Fruit fly (Drosophila melanogaster): ENCODE measurements around the gene CG10510.
A peak's percentile ranks its signal among the peaks of the same experiment; 100 is the strongest.

The CG10510 gene

dm6 chr3L:21219160-21219559, 9.3 kb upstream of the CG10510 start:
- TF ChIP-seq cic (GFP tag; optimal IDR thresholded peaks at IDR 0.05) (peak; percentile 0), Mnt (GFP tag; optimal IDR thresholded peaks at IDR 0.05) (no peak)

- TF ChIP-seq pad (GFP tag; optimal IDR thresholded peaks at IDR 0.05) (no peak), Clk (GFP tag; optimal IDR thresholded peaks at IDR 0.05) (no peak), tj (GFP tag; optimal IDR thresholded peaks at IDR 0.05) (peak; percentile 1), CG12768 (GFP tag; optimal IDR thresholded peaks at IDR 0.05) (no peak), CG1620 (GFP tag; optimal IDR thresholded peaks at IDR 0.05) (peak; percentile 5), CG11617 (GFP tag; optimal IDR thresholded peaks at IDR 0.05) (no peak), kay (GFP tag; ENCODE audit: borderline replicate concordance) (no peak), Mnt (GFP tag; optimal IDR thresholded peaks at IDR 0.05) (peak; percentile 88), toe (GFP tag; optimal IDR thresholded peaks at IDR 0.05) (no peak), bab1 (GFP tag; optimal IDR thresholded peaks at IDR 0.05) (peak; percentile 39), cnc (optimal IDR thresholded peaks at IDR 0.05) (no peak), CG14711 (tag; optimal IDR thresholded peaks at IDR 0.05) (no peak), Hr96 (GFP tag; optimal IDR thresholded peaks at IDR 0.05) (no peak), CG33017 (tag; optimal IDR thresholded peaks at IDR 0.05) (no peak), CG7101 (tag; optimal IDR thresholded peaks at IDR 0.05) (no peak), CG7045 (GFP tag; optimal IDR thresholded peaks at IDR 0.05) (no peak), CG5204 (GFP tag; optimal IDR thresholded peaks at IDR 0.05) (no peak)
Observed at dm6 chr3L:21216697-21217291, 6.9 kb upstream of the CG10510 start, which contains the start of the genes Trmt112 and Ilk. TSS of gene Trmt112 (minus strand) at chr3L:21216839. TSS of gene Ilk (plus strand) at chr3L:21216901.

dm6 chr3L:21206486-21206885, 3.4 kb downstream of the CG10510 start:
- TF ChIP-seq ovo (GFP tag; optimal IDR thresholded peaks at IDR 0.05) (no peak), kay (GFP tag; ENCODE audit: borderline replicate concordance) (no peak), tj (GFP tag; optimal IDR thresholded peaks at IDR 0.05) (no peak), cic (GFP tag; optimal IDR thresholded peaks at IDR 0.05) (no peak), CG7045 (GFP tag; optimal IDR thresholded peaks at IDR 0.05) (no peak)

- no peak for TF ChIP-seq bab1 (GFP tag; optimal IDR thresholded peaks at IDR 0.05)
- no peak for TF ChIP-seq Crg-1 (GFP tag; optimal IDR thresholded peaks at IDR 0.05)
- TF ChIP-seq CG7045 (GFP tag; optimal IDR thresholded peaks at IDR 0.05), result no peak
- no peak for TF ChIP-seq Clk (GFP tag; optimal IDR thresholded peaks at IDR 0.05)
- no peak for TF ChIP-seq Mnt (GFP tag; optimal IDR thresholded peaks at IDR 0.05)
- TF ChIP-seq Hr96 (GFP tag; optimal IDR thresholded peaks at IDR 0.05), result no peak
- TF ChIP-seq CG12768 (GFP tag; optimal IDR thresholded peaks at IDR 0.05), result no peak
- no peak for TF ChIP-seq pad (GFP tag; optimal IDR thresholded peaks at IDR 0.05)
- TF ChIP-seq cic (GFP tag; optimal IDR thresholded peaks at IDR 0.05), result no peak
- TF ChIP-seq toe (GFP tag; optimal IDR thresholded peaks at IDR 0.05), result no peak
- TF ChIP-seq cnc (optimal IDR thresholded peaks at IDR 0.05), result no peak
- no peak for TF ChIP-seq CG5204 (GFP tag; optimal IDR thresholded peaks at IDR 0.05)
- no peak for TF ChIP-seq CG33017 (tag; optimal IDR thresholded peaks at IDR 0.05)
- TF ChIP-seq CG7101 (tag; optimal IDR thresholded peaks at IDR 0.05), result no peak
- no peak for TF ChIP-seq CG11617 (GFP tag; optimal IDR thresholded peaks at IDR 0.05)
- no peak for TF ChIP-seq CG1620 (GFP tag; optimal IDR thresholded peaks at IDR 0.05)
- TF ChIP-seq kay (GFP tag; ENCODE audit: borderline replicate concordance), result no peak
Observed at dm6 chr3L:21205496-21205824, 4.4 kb downstream of the CG10510 start.

dm6 chr3L:21204581-21205495, 5.0 kb downstream of the CG10510 start:
- no peak for TF ChIP-seq CG33017 (tag; optimal IDR thresholded peaks at IDR 0.05)
- TF ChIP-seq bab1 (GFP tag; optimal IDR thresholded peaks at IDR 0.05), result no peak
- no peak for TF ChIP-seq CG1620 (GFP tag; optimal IDR thresholded peaks at IDR 0.05)
- TF ChIP-seq CG7045 (GFP tag; optimal IDR thresholded peaks at IDR 0.05), result no peak
- no peak for TF ChIP-seq CG11617 (GFP tag; optimal IDR thresholded peaks at IDR 0.05)
- TF ChIP-seq Clk (GFP tag; optimal IDR thresholded peaks at IDR 0.05), result no peak
- TF ChIP-seq Crg-1 (GFP tag; optimal IDR thresholded peaks at IDR 0.05), result no peak
- no peak for TF ChIP-seq CG14711 (tag; optimal IDR thresholded peaks at IDR 0.05)
- no peak for TF ChIP-seq Hr96 (GFP tag; optimal IDR thresholded peaks at IDR 0.05)
- no peak for TF ChIP-seq Mnt (GFP tag; optimal IDR thresholded peaks at IDR 0.05)
- TF ChIP-seq CG7101 (tag; optimal IDR thresholded peaks at IDR 0.05), result peak; percentile 6
- no peak for TF ChIP-seq pad (GFP tag; optimal IDR thresholded peaks at IDR 0.05)
- no peak for TF ChIP-seq CG5204 (GFP tag; optimal IDR thresholded peaks at IDR 0.05)
- no peak for TF ChIP-seq cnc (optimal IDR thresholded peaks at IDR 0.05)
- no peak for TF ChIP-seq kay (GFP tag; ENCODE audit: borderline replicate concordance)
- no peak for TF ChIP-seq toe (GFP tag; optimal IDR thresholded peaks at IDR 0.05)
- no peak for TF ChIP-seq ovo (GFP tag; optimal IDR thresholded peaks at IDR 0.05)
- peak; percentile 81 for TF ChIP-seq tj (GFP tag; optimal IDR thresholded peaks at IDR 0.05)
- peak; percentile 21 for TF ChIP-seq CG12768 (GFP tag; optimal IDR thresholded peaks at IDR 0.05)

- TF ChIP-seq cnc (optimal IDR thresholded peaks at IDR 0.05) (no peak), bab1 (GFP tag; optimal IDR thresholded peaks at IDR 0.05) (peak; percentile 49), Hr96 (GFP tag; optimal IDR thresholded peaks at IDR 0.05) (no peak), toe (GFP tag; optimal IDR thresholded peaks at IDR 0.05) (peak; percentile 10), CG33017 (tag; optimal IDR thresholded peaks at IDR 0.05) (peak; percentile 28), CG12768 (GFP tag; optimal IDR thresholded peaks at IDR 0.05) (no peak), CG7101 (tag; optimal IDR thresholded peaks at IDR 0.05) (no peak), CG1620 (GFP tag; optimal IDR thresholded peaks at IDR 0.05) (no peak), CG11617 (GFP tag; optimal IDR thresholded peaks at IDR 0.05) (peak; percentile 44), CG5204 (GFP tag; optimal IDR thresholded peaks at IDR 0.05) (no peak), Mnt (GFP tag; optimal IDR thresholded peaks at IDR 0.05) (peak; percentile 54), pad (GFP tag; optimal IDR thresholded peaks at IDR 0.05) (no peak), tj (GFP tag; optimal IDR thresholded peaks at IDR 0.05) (peak; percentile 63), Clk (GFP tag; optimal IDR thresholded peaks at IDR 0.05) (no peak), ovo (GFP tag; optimal IDR thresholded peaks at IDR 0.05) (no peak), cic (GFP tag; optimal IDR thresholded peaks at IDR 0.05) (peak; percentile 72), kay (GFP tag; ENCODE audit: borderline replicate concordance) (peak; percentile 94)
Observed at dm6 chr3L:21202777-21203282, 7.1 kb downstream of the CG10510 start, which contains the start of the genes Targ1, CG10512 and Targ2. TSS of gene Targ1 (minus strand) at chr3L:21202882. TSS of gene CG10512 (plus strand) at chr3L:21202920. TSS of gene Targ2 (minus strand) at chr3L:21203232.
